Worm (Caenorhabditis elegans) whole organism, L4/young adult: Measurements from ENCODE around the gene gst-35.

Experiments used
- W03F9.2 ChIP-seq: fragments of 150-350 bp; optimal IDR thresholded peaks from 2 replicates; lab custom pipeline; 2014; ENCODE audit warnings: missing biosample characterization, missing genetic modification characterization
- dao-5 ChIP-seq: sonication (generic microtip); optimal IDR thresholded peaks from 2 replicates; lab custom pipeline; 2016; ENCODE audit warnings: missing genotype, missing genetic modification characterization, moderate library complexity, missing compliant biosample characterization
- him-1 ChIP-seq: sonication (generic microtip); optimal IDR thresholded peaks from 2 replicates; lab custom pipeline; 2016; ENCODE audit warnings: missing genotype, missing genetic modification reagents, missing genetic modification characterization, missing compliant biosample characterization

- TF ChIP-seq W03F9.2 (tag; lab: Kevin White, UChicago) (peak; percentile 31), him-1 (tag; lab: Kevin White, UChicago) (no peak), dao-5 (tag; lab: Kevin White, UChicago) (no peak)
Observed at ce11 chrII:15205346-15205745, 20.2 kb upstream of the gst-35 start.
